Fruit fly (Drosophila melanogaster): ENCODE results near the gene Vha26.

The Vha26 gene

dm6 chr3R:5550452-5550851, 41.1 kb upstream of the Vha26 start (continued):
- TF ChIP-seq CG4707 (GFP tag; optimal IDR thresholded peaks at IDR 0.05) (no peak), danr (GFP tag; IDR thresholded peaks at IDR 0.05) (no peak), Mrtf (GFP tag; IDR thresholded peaks at IDR 0.05) (no peak), gfzf (GFP tag; optimal IDR thresholded peaks at IDR 0.05) (peak; percentile 26), wor (GFP tag; IDR thresholded peaks at IDR 0.05) (no peak), kah (GFP tag; optimal IDR thresholded peaks at IDR 0.05) (no peak), CG7745 (tag; optimal IDR thresholded peaks at IDR 0.05) (no peak), salm (tag; optimal IDR thresholded peaks at IDR 0.05) (no peak), CG10979 (tag; optimal IDR thresholded peaks at IDR 0.05) (no peak), CG16813 (GFP tag; IDR thresholded peaks at IDR 0.05; ENCODE audit: partially characterized antibody) (peak; percentile 72), phol (tag; optimal IDR thresholded peaks at IDR 0.05) (peak; percentile 28), CG33213 (GFP tag; optimal IDR thresholded peaks at IDR 0.05) (no peak), stwl (tag; optimal IDR thresholded peaks at IDR 0.05) (peak; percentile 59), Tbp (GFP tag; optimal IDR thresholded peaks at IDR 0.05) (no peak), Taf1 (GFP tag; IDR thresholded peaks at IDR 0.05) (no peak), emc (GFP tag; optimal IDR thresholded peaks at IDR 0.05) (no peak), Gsc (GFP tag; IDR thresholded peaks at IDR 0.05) (no peak), CG12236 (GFP tag; optimal IDR thresholded peaks at IDR 0.05) (no peak), CG1603 (tag; optimal IDR thresholded peaks at IDR 0.05) (peak; percentile 52), ranshi (GFP tag; IDR thresholded peaks at IDR 0.05) (no peak), CG17802 (tag; optimal IDR thresholded peaks at IDR 0.05) (no peak), CG2202 (tag; optimal IDR thresholded peaks at IDR 0.05) (no peak), CG13624 (GFP tag; optimal IDR thresholded peaks at IDR 0.05) (no peak), CG4360 (GFP tag; IDR thresholded peaks at IDR 0.05) (no peak), Atf3 (GFP tag; optimal IDR thresholded peaks at IDR 0.05) (no peak), HmgZ (tag; optimal IDR thresholded peaks at IDR 0.05) (peak; percentile 11), CG14050 (GFP tag; IDR thresholded peaks at IDR 0.05) (no peak), fd96Cb (tag; optimal IDR thresholded peaks at IDR 0.05) (no peak), Blimp-1 (GFP tag; optimal IDR thresholded peaks at IDR 0.05) (no peak), p53 (GFP tag; optimal IDR thresholded peaks at IDR 0.05) (no peak), Scr (GFP tag; IDR thresholded peaks at IDR 0.05; ENCODE audit: partially characterized antibody) (peak; percentile 69), CG13894 (tag; optimal IDR thresholded peaks at IDR 0.05) (no peak), Fer1 (GFP tag; optimal IDR thresholded peaks at IDR 0.05) (no peak), pan (optimal IDR thresholded peaks at IDR 0.05) (no peak), pan (GFP tag; optimal IDR thresholded peaks at IDR 0.05 in 1 of 2, IDR thresholded peaks at IDR 0.05 in 1 of 2) (no peak), HHEX (GFP tag; optimal IDR thresholded peaks at IDR 0.05) (no peak), CG7372 (GFP tag; IDR thresholded peaks at IDR 0.05) (no peak), sug (tag; optimal IDR thresholded peaks at IDR 0.05) (no peak), CG18262 (tag; optimal IDR thresholded peaks at IDR 0.05) (no peak), CG30403 (GFP tag; optimal IDR thresholded peaks at IDR 0.05) (no peak), lola (GFP tag; optimal IDR thresholded peaks at IDR 0.05) (no peak), CG18599 (GFP tag; optimal IDR thresholded peaks at IDR 0.05) (no peak), nerfin-1 (tag; optimal IDR thresholded peaks at IDR 0.05) (no peak), pnt (GFP tag; optimal IDR thresholded peaks at IDR 0.05) (no peak), CG17186 (GFP tag; optimal IDR thresholded peaks at IDR 0.05) (peak; percentile 35), Hmr (GFP tag; optimal IDR thresholded peaks at IDR 0.05) (no peak), Rx (GFP tag; IDR thresholded peaks at IDR 0.05) (no peak), Sry-δ (GFP tag; optimal IDR thresholded peaks at IDR 0.05) (peak; percentile 81), hbn (GFP tag; IDR thresholded peaks at IDR 0.05; ENCODE audit: partially characterized antibody) (peak; percentile 53), Kr (GFP tag; optimal IDR thresholded peaks at IDR 0.05) (no peak), CG7271 (tag; optimal IDR thresholded peaks at IDR 0.05) (no peak)

All from whole organism, embryonic.